Worm (Caenorhabditis elegans) whole organism, early embryonic: ENCODE measurements around the gene C06H2.2.

Experiments
- B0310.2 ChIP-seq: sonication (generic microtip); optimal IDR thresholded peaks from 2 replicates; lab custom pipeline; 2016; ENCODE audit warnings: mild to moderate bottlenecking, missing genetic modification characterization, missing compliant biosample characterization
- F13C5.2 ChIP-seq: sonication (generic microtip); optimal IDR thresholded peaks from 2 replicates; lab custom pipeline; 2017; ENCODE audit warnings: mild to moderate bottlenecking, missing genetic modification characterization, inconsistent platforms, missing compliant biosample characterization
- aly-1 ChIP-seq: sonication (generic microtip); optimal IDR thresholded peaks from 2 replicates; lab custom pipeline; 2016; ENCODE audit warnings: missing genetic modification characterization, missing compliant biosample characterization
- ama-1 ChIP-seq: fragments of 150-350 bp; optimal IDR thresholded peaks from 2 replicates; lab custom pipeline; 2014
- ceh-13 ChIP-seq: fragments of 200-800 bp; sonication (Bioruptor generic); optimal IDR thresholded peaks from 2 replicates; lab custom pipeline; 2018; ENCODE audit warnings: mild to moderate bottlenecking, missing genetic modification characterization, missing compliant biosample characterization
- ceh-36 ChIP-seq: sonication (generic microtip); optimal IDR thresholded peaks from 2 replicates; lab custom pipeline; 2016; ENCODE audit warnings: missing genetic modification characterization, inconsistent platforms, missing compliant biosample characterization
- ets-7 ChIP-seq: sonication (generic microtip); optimal IDR thresholded peaks from 2 replicates; lab custom pipeline; 2016; ENCODE audit warnings: missing genotype, missing genetic modification characterization, missing compliant biosample characterization
- flt-1 ChIP-seq: fragments of 200-800 bp; sonication (Bioruptor generic); IDR thresholded peaks from 2 replicates; pipeline ENCODE4 v1.3.6; 2022; ENCODE audit warnings: missing genetic modification characterization, missing compliant biosample characterization
- hmbx-1 ChIP-seq: sonication (generic microtip); optimal IDR thresholded peaks from 2 replicates; lab custom pipeline; 2016; ENCODE audit warnings: mild to moderate bottlenecking, missing genetic modification characterization, missing compliant biosample characterization
- hmg-4 ChIP-seq: fragments of 200-800 bp; sonication (Bioruptor generic); optimal IDR thresholded peaks from 2 replicates; lab custom pipeline; 2018; ENCODE audit warnings: mild to moderate bottlenecking, missing genetic modification characterization, missing compliant biosample characterization
- hnd-1 ChIP-seq: sonication (generic microtip); optimal IDR thresholded peaks from 2 replicates; lab custom pipeline; 2016; ENCODE audit warnings: missing genetic modification characterization, missing compliant biosample characterization
- pes-1 ChIP-seq: fragments of 200-800 bp; sonication (Bioruptor generic); IDR thresholded peaks from 2 replicates; pipeline ENCODE4 v1.3.6; 2022; ENCODE audit warnings: missing genetic modification reagents, missing genetic modification characterization, missing compliant biosample characterization
- scrt-1 ChIP-seq: fragments of 200-800 bp; sonication (Bioruptor generic); IDR thresholded peaks from 2 replicates; pipeline ENCODE4 v1.3.6; 2022; ENCODE audit warnings: missing genetic modification characterization, missing compliant biosample characterization
- sea-1 ChIP-seq: fragments of 200-800 bp; sonication (Bioruptor generic); conservative IDR thresholded peaks from 2 replicates; pipeline ENCODE4 v1.3.6; 2022; ENCODE audit warnings: missing genetic modification characterization, missing compliant biosample characterization
- tbx-11 ChIP-seq: fragments of 200-800 bp; sonication (Bioruptor generic); IDR thresholded peaks from 2 replicates; pipeline ENCODE4 v1.3.6; 2022; ENCODE audit warnings: missing genetic modification characterization, missing compliant biosample characterization
- tbx-37 ChIP-seq: fragments of 200-800 bp; sonication (Bioruptor generic); conservative IDR thresholded peaks from 2 replicates; pipeline ENCODE4 v1.3.6; 2022; ENCODE audit warnings: missing genetic modification reagents, missing genetic modification characterization, missing compliant biosample characterization
- tra-4 ChIP-seq: sonication (generic microtip); optimal IDR thresholded peaks from 2 replicates; lab custom pipeline; 2017; ENCODE audit warnings: missing genetic modification characterization, missing compliant biosample characterization

The C06H2.2 gene

ce11 chrV:11124922-11125321 lies at the start of gene C06H2.2:
TSS of gene C06H2.2 (plus strand) at chrV:11125222.
- TF ChIP-seq flt-1 (GFP tag; lab: Robert Waterston, UW) (no peak), scrt-1 (no peak), ceh-13 (GFP tag; lab: Kevin White, UChicago) (no peak), tra-4 (tag; lab: Kevin White, UChicago) (no peak), ceh-36 (tag; lab: Kevin White, UChicago) (no peak)

ce11 chrV:11076028-11076402 lies 49.0 kb upstream of the C06H2.2 start:
- TF ChIP-seq B0310.2 (tag; lab: Kevin White, UChicago) = no peak
- no peak for TF ChIP-seq scrt-1
- no peak for TF ChIP-seq flt-1 (GFP tag; lab: Robert Waterston, UW)
- no peak for TF ChIP-seq tbx-11 (GFP tag; lab: Robert Waterston, UW)
- no peak for TF ChIP-seq tbx-37 (GFP tag; lab: Robert Waterston, UW)

- no peak for TF ChIP-seq hmg-4 (GFP tag; lab: Kevin White, UChicago)
- TF ChIP-seq tbx-37 (GFP tag; lab: Robert Waterston, UW) = no peak
- TF ChIP-seq hnd-1 (tag; lab: Kevin White, UChicago) = no peak
Measured at ce11 chrV:11076403-11076802, 48.6 kb upstream of the C06H2.2 start.

- TF ChIP-seq B0310.2 (tag; lab: Kevin White, UChicago) = peak; percentile 38
- TF ChIP-seq tbx-11 (GFP tag; lab: Robert Waterston, UW) = no peak
- no peak for TF ChIP-seq ama-1 (lab: Kevin White, UChicago)
Measured at ce11 chrV:11078104-11078724, 46.8 kb upstream of the C06H2.2 start, which contains the start of gene act-2. TSS of gene act-2 (minus strand) at chrV:11078154.

- TF ChIP-seq hmg-4 (GFP tag; lab: Kevin White, UChicago) (no peak), tbx-11 (GFP tag; lab: Robert Waterston, UW) (no peak), tbx-37 (GFP tag; lab: Robert Waterston, UW) (no peak), pes-1 (GFP tag; lab: Robert Waterston, UW) (no peak), aly-1 (no peak), hmbx-1 (no peak), ama-1 (lab: Kevin White, UChicago) (no peak), ceh-36 (tag; lab: Kevin White, UChicago) (no peak), sea-1 (no peak), tra-4 (tag; lab: Kevin White, UChicago) (no peak), B0310.2 (tag; lab: Kevin White, UChicago) (no peak), scrt-1 (no peak), flt-1 (GFP tag; lab: Robert Waterston, UW) (no peak), ceh-13 (GFP tag; lab: Kevin White, UChicago) (no peak)
Measured at ce11 chrV:11078874-11079273, 46.1 kb upstream of the C06H2.2 start.

ce11 chrV:11080345-11081102 lies 44.5 kb upstream of the C06H2.2 start, which contains the start of gene act-1:
TSS of gene act-1 (plus strand) at chrV:11081052.
- TF ChIP-seq tbx-11 (GFP tag; lab: Robert Waterston, UW) (no peak), F13C5.2 (tag; lab: Kevin White, UChicago) (peak; percentile 26), hmg-4 (GFP tag; lab: Kevin White, UChicago) (peak; percentile 73), flt-1 (GFP tag; lab: Robert Waterston, UW) (0 out of 2 replicates have a peak, but pooled peaks have one; percentile 37), pes-1 (GFP tag; lab: Robert Waterston, UW) (peak; percentile 10; the same call in 1 of the 2 replicates), scrt-1 (no peak), ceh-13 (GFP tag; lab: Kevin White, UChicago) (no peak)

- TF ChIP-seq ceh-13 (GFP tag; lab: Kevin White, UChicago) (no peak), ets-7 (tag; lab: Kevin White, UChicago) (no peak), flt-1 (GFP tag; lab: Robert Waterston, UW) (no peak), hnd-1 (tag; lab: Kevin White, UChicago) (no peak), aly-1 (no peak), B0310.2 (tag; lab: Kevin White, UChicago) (no peak), ceh-36 (tag; lab: Kevin White, UChicago) (no peak)
Measured at ce11 chrV:11082475-11082874, 42.5 kb upstream of the C06H2.2 start.

ce11 chrV:11082964-11083363 lies 42.1 kb upstream of the C06H2.2 start:
- TF ChIP-seq tra-4 (tag; lab: Kevin White, UChicago) = no peak
- no peak for TF ChIP-seq ceh-13 (GFP tag; lab: Kevin White, UChicago)
- TF ChIP-seq sea-1 = no peak
- no peak for TF ChIP-seq B0310.2 (tag; lab: Kevin White, UChicago)
- no peak for TF ChIP-seq ama-1 (lab: Kevin White, UChicago)
- TF ChIP-seq pes-1 (GFP tag; lab: Robert Waterston, UW) = no peak
- no peak for TF ChIP-seq hnd-1 (tag; lab: Kevin White, UChicago)
- TF ChIP-seq F13C5.2 (tag; lab: Kevin White, UChicago) = no peak
- TF ChIP-seq hmbx-1 = no peak
- no peak for TF ChIP-seq ets-7 (tag; lab: Kevin White, UChicago)
- no peak for TF ChIP-seq hmg-4 (GFP tag; lab: Kevin White, UChicago)
